Worm (Caenorhabditis elegans) whole organism, young adult: Measurements from ENCODE around the gene srbc-9.

ENCODE experiments used
- B0261.1 ChIP-seq: sonication (generic microtip); optimal IDR thresholded peaks from 2 replicates; lab custom pipeline; 2016; ENCODE audit warnings: mild to moderate bottlenecking, missing genetic modification characterization, moderate library complexity, missing compliant biosample characterization
- B0336.3 ChIP-seq: fragments of 200-800 bp; sonication (Bioruptor generic); IDR thresholded peaks from 2 replicates; pipeline ENCODE4 v1.3.6; 2022; ENCODE audit warnings: missing genetic modification characterization, missing compliant biosample characterization
- F37B4.10 ChIP-seq: fragments of 200-800 bp; sonication (Bioruptor generic); IDR thresholded peaks from 2 replicates; pipeline ENCODE4 v1.3.6; 2022; ENCODE audit warnings: missing genetic modification characterization, missing compliant biosample characterization
- ama-1 ChIP-seq, 3 experiments: fragments of 150-350 bp in 1 of 3; sonication (generic microtip) in 2 of 3; optimal IDR thresholded peaks; 2 replicates each; lab custom pipeline; 2014 to 2018; ENCODE audit warnings: missing biosample characterization in 2 of 3, missing genetic modification characterization in 2 of 3, missing genetic modification reagents in 2 of 3
- attf-5 ChIP-seq: fragments of 200-800 bp; sonication (Bioruptor generic); optimal IDR thresholded peaks from 2 replicates; lab custom pipeline; 2018; ENCODE audit warnings: mild to moderate bottlenecking, missing genetic modification characterization, missing compliant biosample characterization
- fkh-3 ChIP-seq: sonication (generic microtip); optimal IDR thresholded peaks from 2 replicates; lab custom pipeline; 2016; ENCODE audit warnings: mild to moderate bottlenecking, missing genetic modification characterization, missing compliant biosample characterization
- lin-26 ChIP-seq: fragments of 200-800 bp; sonication (Bioruptor generic); IDR thresholded peaks from 2 replicates; pipeline ENCODE4 v1.3.6; 2022; ENCODE audit warnings: missing genetic modification reagents, missing genetic modification characterization, missing compliant biosample characterization
- sdz-38 ChIP-seq: sonication (generic microtip); optimal IDR thresholded peaks from 2 replicates; lab custom pipeline; 2016; ENCODE audit warnings: missing genotype, missing genetic modification characterization, missing compliant biosample characterization
- zfh-2 ChIP-seq: fragments of 200-800 bp; sonication (Bioruptor generic); conservative IDR thresholded peaks from 2 replicates; pipeline ENCODE4 v1.3.6; 2022; ENCODE audit warnings: missing genetic modification reagents, missing genetic modification characterization, missing compliant biosample characterization

ce11 chrV:7523392-7523791 is 33.2 kb upstream of the srbc-9 start, which contains the start of gene C54F6.6:
- TF ChIP-seq sdz-38 (tag; lab: Kevin White, UChicago): no peak
- no peak for TF ChIP-seq fkh-3 (tag; lab: Kevin White, UChicago)
- TF ChIP-seq B0336.3 (GFP tag; lab: Robert Waterston, UW): no peak
- TF ChIP-seq ama-1 (optimal IDR thresholded peaks at IDR 0.05; lab: Kevin White, UChicago): no peak
- TF ChIP-seq ama-1 (GFP tag; optimal IDR thresholded peaks at IDR 0.05; lab: Kevin White, UChicago): no peak
- no peak for TF ChIP-seq B0261.1
- TF ChIP-seq F37B4.10 (GFP tag; lab: Robert Waterston, UW): no peak
- no peak for TF ChIP-seq lin-26 (GFP tag; lab: Robert Waterston, UW)
- no peak for TF ChIP-seq zfh-2 (GFP tag; lab: Robert Waterston, UW)
- TF ChIP-seq attf-5 (GFP tag; lab: Kevin White, UChicago): no peak
